Fruit fly (Drosophila melanogaster) whole organism, embryonic: Measurements from ENCODE around the gene Gga.
A peak's percentile ranks its signal among the peaks of the same experiment; 100 is the strongest.

ENCODE experiments used
- ATbp ChIP-seq: fragments of 200-800 bp; sonication (Bioruptor generic); optimal IDR thresholded peaks from 2 replicates; lab custom pipeline; 2017; ENCODE audit warnings: missing biosample characterization, mild to moderate bottlenecking, missing genetic modification characterization, missing genetic modification reagents
- Atf6 ChIP-seq: fragments of 200-800 bp; sonication (Bioruptor generic); IDR thresholded peaks from 2 replicates; pipeline ENCODE4 v1.3.6; 2022; ENCODE audit warnings: missing biosample characterization, missing genetic modification characterization
- CG1024 ChIP-seq: fragments of 200-800 bp; sonication (Bioruptor generic); IDR thresholded peaks from 2 replicates; pipeline ENCODE4 v1.3.6; 2022; ENCODE audit warnings: missing biosample characterization, missing genetic modification characterization
- CG10321 ChIP-seq: fragments of 200-800 bp; sonication (Bioruptor generic); IDR thresholded peaks from 2 replicates; pipeline ENCODE4 v1.3.6; 2022; ENCODE audit warnings: missing biosample characterization, missing genetic modification characterization
- CG10979 ChIP-seq: fragments of 200-800 bp; sonication (Bioruptor generic); optimal IDR thresholded peaks from 2 replicates; lab custom pipeline; 2018; ENCODE audit warnings: missing biosample characterization, mild to moderate bottlenecking, missing genetic modification characterization, moderate library complexity
- CG12155 ChIP-seq: fragments of 200-800 bp; sonication (Bioruptor generic); optimal IDR thresholded peaks from 3 replicates; lab custom pipeline; 2016; ENCODE audit warnings: missing biosample characterization, missing genetic modification characterization
- CG12391 ChIP-seq: fragments of 200-800 bp; sonication (Bioruptor generic); optimal IDR thresholded peaks from 3 replicates; lab custom pipeline; 2018; ENCODE audit warnings: missing biosample characterization, mild to moderate bottlenecking, missing genetic modification characterization, moderate library complexity
- CG13624 ChIP-seq: fragments of 200-800 bp; sonication (Bioruptor generic); optimal IDR thresholded peaks from 2 replicates; lab custom pipeline; 2016; ENCODE audit warnings: missing biosample characterization, missing genetic modification characterization
- CG14710 ChIP-seq: fragments of 200-800 bp; sonication (Bioruptor generic); optimal IDR thresholded peaks from 3 replicates; lab custom pipeline; 2019; ENCODE audit warnings: missing biosample characterization, mild to moderate bottlenecking, missing genetic modification characterization, moderate library complexity
- CG17612 ChIP-seq: fragments of 200-800 bp; sonication (Bioruptor generic); IDR thresholded peaks from 2 replicates; pipeline ENCODE4 v1.3.6; 2022; ENCODE audit warnings: missing biosample characterization, missing genetic modification characterization
- CG17802 ChIP-seq: fragments of 200-800 bp; sonication (Bioruptor generic); optimal IDR thresholded peaks from 2 replicates; lab custom pipeline; 2018; ENCODE audit warnings: missing biosample characterization, mild to moderate bottlenecking, missing genetic modification characterization, moderate library complexity
- CG2889 ChIP-seq: fragments of 200-800 bp; sonication (Bioruptor generic); IDR thresholded peaks from 3 replicates; pipeline ENCODE4 v1.3.6; 2022; ENCODE audit warnings: missing biosample characterization, missing genetic modification characterization
- CG31365 ChIP-seq: fragments of 200-800 bp; sonication (Bioruptor generic); optimal IDR thresholded peaks from 2 replicates; lab custom pipeline; 2018; ENCODE audit warnings: missing biosample characterization, mild to moderate bottlenecking, missing genetic modification characterization
- CG3163 ChIP-seq: fragments of 200-800 bp; sonication (Bioruptor generic); optimal IDR thresholded peaks from 3 replicates; lab custom pipeline; 2016; ENCODE audit warnings: missing biosample characterization, missing genetic modification characterization
- CG4617 ChIP-seq: fragments of 200-800 bp; sonication (Bioruptor generic); optimal IDR thresholded peaks from 3 replicates; lab custom pipeline; 2016; ENCODE audit warnings: missing biosample characterization, missing genetic modification characterization, borderline replicate concordance
- CG7271 ChIP-seq: fragments of 200-800 bp; sonication (Bioruptor generic); optimal IDR thresholded peaks from 2 replicates; lab custom pipeline; 2018; ENCODE audit warnings: missing biosample characterization, mild to moderate bottlenecking, missing genetic modification characterization, moderate library complexity
- CG8478 ChIP-seq: fragments of >200 bp; optimal IDR thresholded peaks from 2 replicates; lab custom pipeline; 2018
- CG8765 ChIP-seq: fragments of 200-800 bp; sonication (Bioruptor generic); IDR thresholded peaks from 2 replicates; pipeline ENCODE4 v1.3.6; 2022; ENCODE audit warnings: missing biosample characterization, missing genetic modification characterization
- ERR ChIP-seq: fragments of 200-800 bp; sonication (Bioruptor generic); optimal IDR thresholded peaks from 2 replicates; lab custom pipeline; 2016; ENCODE audit warnings: missing biosample characterization, missing genetic modification characterization
- Ets65A ChIP-seq: fragments of 200-800 bp; sonication (Bioruptor generic); peaks from one replicate; lab custom pipeline; 2016; ENCODE audit warnings: missing biosample characterization, missing genetic modification characterization
- H15 ChIP-seq: fragments of 200-800 bp; sonication (Bioruptor generic); IDR thresholded peaks from 3 replicates; pipeline ENCODE4 v1.3.6; 2022; ENCODE audit warnings: missing biosample characterization, missing genetic modification characterization
- Hmr ChIP-seq: fragments of 200-800 bp; sonication (Bioruptor generic); optimal IDR thresholded peaks from 3 replicates; lab custom pipeline; 2017; ENCODE audit warnings: mild to moderate bottlenecking, missing biosample characterization, missing genetic modification reagents, missing genetic modification characterization
- Hr78 ChIP-seq, 2 experiments: fragments of 200-800 bp in 1 of 2; fragments of >200 bp in 1 of 2; sonication (Bioruptor generic) in 1 of 2; optimal IDR thresholded peaks; 2 replicates each; lab custom pipeline; 2017 to 2019; ENCODE audit warnings: missing biosample characterization in 2 of 2, missing genetic modification characterization in 2 of 2, mild to moderate bottlenecking in 1 of 2, moderate library complexity in 1 of 2
- Rfx ChIP-seq: fragments of 200-800 bp; sonication (Bioruptor generic); IDR thresholded peaks from 2 replicates; pipeline ENCODE4 v1.3.6; 2022; ENCODE audit warnings: missing biosample characterization, missing genetic modification characterization
- Scr ChIP-seq: fragments of 200-800 bp; sonication (Bioruptor generic); IDR thresholded peaks from 2 replicates; pipeline ENCODE4 v1.3.6; 2022; ENCODE audit warnings: missing biosample characterization, missing genetic modification characterization; ENCODE audit not compliant: partially characterized antibody
- Spps ChIP-seq: fragments of 200-800 bp; sonication (Bioruptor generic); optimal IDR thresholded peaks from 2 replicates; lab custom pipeline; 2018; ENCODE audit warnings: missing biosample characterization, mild to moderate bottlenecking, missing genetic modification characterization
- Sry-β ChIP-seq: fragments of 200-800 bp; sonication (Bioruptor generic); optimal IDR thresholded peaks from 2 replicates; lab custom pipeline; 2018; ENCODE audit warnings: missing biosample characterization, mild to moderate bottlenecking, missing genetic modification characterization, moderate library complexity
- Usf ChIP-seq: fragments of 200-800 bp; sonication (Bioruptor generic); optimal IDR thresholded peaks from 2 replicates; lab custom pipeline; 2017; ENCODE audit warnings: missing genotype, missing biosample characterization, missing genetic modification characterization
- ash1 ChIP-seq: fragments of 200-800 bp; sonication (Bioruptor generic); optimal IDR thresholded peaks from 2 replicates; lab custom pipeline; 2018; ENCODE audit warnings: missing biosample characterization, mild to moderate bottlenecking, missing genetic modification characterization
- cad ChIP-seq: fragments of >200 bp; optimal IDR thresholded peaks from 2 replicates; lab custom pipeline; 2017; ENCODE audit warnings: missing biosample characterization, missing genetic modification characterization
- crp ChIP-seq, 2 experiments: fragments of 200-800 bp; sonication (Bioruptor generic); optimal IDR thresholded peaks; 2 replicates in 1 of 2; 3 replicates in 1 of 2; lab custom pipeline; 2017; ENCODE audit warnings: missing biosample characterization in 2 of 2, missing genetic modification characterization in 2 of 2, mild to moderate bottlenecking in 1 of 2, moderate library complexity in 1 of 2
- dpn ChIP-seq, 2 experiments: fragments of 200-800 bp; sonication (Bioruptor generic); optimal IDR thresholded peaks; 3 replicates each; lab custom pipeline; 2016; ENCODE audit warnings: missing biosample characterization in 2 of 2, missing genetic modification characterization in 2 of 2
- gcm2 ChIP-seq: fragments of 200-800 bp; sonication (Bioruptor generic); optimal IDR thresholded peaks from 2 replicates; lab custom pipeline; 2016; ENCODE audit warnings: missing biosample characterization, missing genetic modification characterization
- gfzf ChIP-seq: fragments of 200-800 bp; sonication (Bioruptor generic); optimal IDR thresholded peaks from 2 replicates; lab custom pipeline; 2016; ENCODE audit warnings: missing biosample characterization, mild to moderate bottlenecking, missing genetic modification characterization, moderate library complexity
- gsb ChIP-seq: fragments of 200-800 bp; sonication (Bioruptor generic); IDR thresholded peaks from 2 replicates; pipeline ENCODE4 v1.3.6; 2022; ENCODE audit warnings: missing biosample characterization, missing genetic modification characterization
- knrl ChIP-seq: fragments of 200-800 bp; sonication (Bioruptor generic); IDR thresholded peaks from 3 replicates; pipeline ENCODE4 v1.3.6; 2022; ENCODE audit warnings: missing biosample characterization, missing genetic modification characterization; ENCODE audit not compliant: partially characterized antibody
- lab ChIP-seq: fragments of 200-800 bp; sonication (Bioruptor generic); optimal IDR thresholded peaks from 3 replicates; lab custom pipeline; 2017; ENCODE audit warnings: missing biosample characterization, missing genetic modification characterization, mild to moderate bottlenecking, moderate library complexity, missing genetic modification reagents
- lola ChIP-seq, 3 experiments: fragments of >200 bp in 2 of 3; fragments of 200-800 bp in 1 of 3; sonication (Bioruptor generic) in 1 of 3; optimal IDR thresholded peaks; 2 replicates each; lab custom pipeline; 2017 to 2019; ENCODE audit warnings: missing biosample characterization in 3 of 3, missing genetic modification characterization in 3 of 3, mild to moderate bottlenecking in 1 of 3, moderate library complexity in 1 of 3
- maf-S ChIP-seq: fragments of 200-800 bp; sonication (Bioruptor generic); optimal IDR thresholded peaks from 2 replicates; lab custom pipeline; 2016; ENCODE audit warnings: missing biosample characterization, missing genetic modification characterization
- nau ChIP-seq: fragments of 200-800 bp; sonication (Bioruptor generic); optimal IDR thresholded peaks from 3 replicates; lab custom pipeline; 2017; ENCODE audit warnings: missing biosample characterization, mild to moderate bottlenecking, missing genetic modification characterization, missing genetic modification reagents
- p53 ChIP-seq: fragments of 200-800 bp; sonication (Bioruptor generic); optimal IDR thresholded peaks from 2 replicates; lab custom pipeline; 2016; ENCODE audit warnings: missing biosample characterization, missing genetic modification characterization
- pfk ChIP-seq: fragments of 200-800 bp; sonication (Bioruptor generic); optimal IDR thresholded peaks from 2 replicates; lab custom pipeline; 2018; ENCODE audit warnings: missing biosample characterization, mild to moderate bottlenecking, missing genetic modification characterization, moderate library complexity
- run ChIP-seq: fragments of 200-800 bp; sonication (Bioruptor generic); optimal IDR thresholded peaks from 3 replicates; lab custom pipeline; 2018; ENCODE audit warnings: missing biosample characterization, mild to moderate bottlenecking, missing genetic modification characterization
- sima ChIP-seq: fragments of 200-800 bp; sonication (Bioruptor generic); optimal IDR thresholded peaks from 2 replicates; lab custom pipeline; 2016; ENCODE audit warnings: missing biosample characterization, missing genetic modification characterization
- slp2 ChIP-seq: fragments of 200-800 bp; sonication (Bioruptor generic); optimal IDR thresholded peaks from 2 replicates; lab custom pipeline; 2016; ENCODE audit warnings: missing biosample characterization, missing genetic modification characterization
- sna ChIP-seq: fragments of 200-800 bp; sonication (Bioruptor generic); IDR thresholded peaks from 2 replicates; pipeline ENCODE4 v1.3.6; 2022; ENCODE audit warnings: missing biosample characterization, missing genetic modification characterization; ENCODE audit not compliant: partially characterized antibody
- vnd ChIP-seq: fragments of 200-800 bp; sonication (Bioruptor generic); IDR thresholded peaks from 3 replicates; pipeline ENCODE4 v1.3.6; 2022; ENCODE audit warnings: missing biosample characterization, missing genetic modification characterization; ENCODE audit not compliant: partially characterized antibody
- vvl ChIP-seq: fragments of 200-800 bp; sonication (Bioruptor generic); IDR thresholded peaks from 2 replicates; pipeline ENCODE4 v1.3.6; 2022; ENCODE audit warnings: missing biosample characterization, missing genetic modification characterization
- zfh2 ChIP-seq: fragments of 200-800 bp; sonication (Bioruptor generic); optimal IDR thresholded peaks from 2 replicates; lab custom pipeline; 2016; ENCODE audit warnings: missing biosample characterization, missing genetic modification characterization

Gga gene

dm6 chrX:9585359-9586002 lies 15.3 kb upstream of the Gga start, which contains the start of gene Hex-A (continued):
- peak; percentile 60 for TF ChIP-seq CG4617 (GFP tag; lab: Kevin White, UChicago)
- no peak for TF ChIP-seq gfzf (GFP tag; lab: Kevin White, UChicago)
- TF ChIP-seq CG10979: peak; percentile 98
- TF ChIP-seq CG31365: peak; percentile 88
- no peak for TF ChIP-seq Scr (GFP tag; lab: Robert Waterston, UW)
- peak; percentile 99 for TF ChIP-seq Hmr (GFP tag; lab: Kevin White, UChicago)
- no peak for TF ChIP-seq cad (GFP tag; lab: Kevin White, UChicago)
- TF ChIP-seq pfk: peak; percentile 65
- TF ChIP-seq CG3163 (GFP tag; lab: Kevin White, UChicago): peak; percentile 76
- peak in 1 of 2 experiments; percentile 69 for TF ChIP-seq crp (GFP tag; optimal IDR thresholded peaks at IDR 0.05; lab: Kevin White, UChicago)
- peak; percentile 91 for TF ChIP-seq vvl
- TF ChIP-seq CG14710 (tag; lab: Kevin White, UChicago): peak; percentile 96
- peak; percentile 47 for TF ChIP-seq sna (GFP tag; lab: Robert Waterston, UW)
- peak; percentile 85 for TF ChIP-seq gcm2
- peak; percentile 91 for TF ChIP-seq Usf (GFP tag; lab: Kevin White, UChicago)
- TF ChIP-seq CG1024 (GFP tag; lab: Robert Waterston, UW): peak; percentile 75; the same call in 1 of the 2 replicates
- TF ChIP-seq ash1 (GFP tag; lab: Kevin White, UChicago): peak; percentile 64
- no peak for TF ChIP-seq CG8478 (lab: Kevin White, UChicago)
- peak; percentile 92 for TF ChIP-seq zfh2 (GFP tag; lab: Kevin White, UChicago)
- TF ChIP-seq CG17802 (tag; lab: Kevin White, UChicago): peak; percentile 77
- TF ChIP-seq knrl (GFP tag; lab: Robert Waterston, UW): no peak
- peak; percentile 92 for TF ChIP-seq ATbp (GFP tag; lab: Kevin White, UChicago)
- TF ChIP-seq vnd (GFP tag; lab: Robert Waterston, UW): no peak
- TF ChIP-seq maf-S (GFP tag; lab: Kevin White, UChicago): peak; percentile 92
- peak; percentile 92 for TF ChIP-seq slp2 (GFP tag; lab: Kevin White, UChicago)
- peak; percentile 97 for TF ChIP-seq run (tag; lab: Kevin White, UChicago)
- TF ChIP-seq p53 (GFP tag; lab: Kevin White, UChicago): peak; percentile 77
- TF ChIP-seq lola (GFP tag; optimal IDR thresholded peaks at IDR 0.05; lab: Kevin White, UChicago): peak in 1 of 3 experiments; percentile 96
- peak; percentile 98 for TF ChIP-seq lab (GFP tag; lab: Kevin White, UChicago)
- peak; percentile 99 for TF ChIP-seq ERR (GFP tag; lab: Kevin White, UChicago)
- TF ChIP-seq Ets65A (GFP tag; lab: Kevin White, UChicago): peak; percentile 98
- peak; percentile 67 for TF ChIP-seq CG7271 (tag; lab: Kevin White, UChicago)
- peak; percentile 87 for TF ChIP-seq CG2889 (GFP tag; lab: Robert Waterston, UW)
- TF ChIP-seq Rfx (GFP tag; lab: Robert Waterston, UW): peak; percentile 94
- TF ChIP-seq CG10321: peak; percentile 61; the same call in 1 of the 2 replicates
- peak; percentile 87 to 96 for TF ChIP-seq dpn (GFP tag; optimal IDR thresholded peaks at IDR 0.05; lab: Kevin White, UChicago)
- TF ChIP-seq CG8765 (GFP tag; lab: Robert Waterston, UW): peak; percentile 62; the same call in 1 of the 2 replicates
- TF ChIP-seq nau: peak; percentile 97
- TF ChIP-seq sima (GFP tag; lab: Kevin White, UChicago): peak; percentile 91
- peak; percentile 96 for TF ChIP-seq CG13624 (GFP tag; lab: Kevin White, UChicago)
- TF ChIP-seq gsb (GFP tag; lab: Robert Waterston, UW): peak; percentile 88
- TF ChIP-seq H15: peak; percentile 70
- peak; percentile 95 for TF ChIP-seq Atf6 (GFP tag; lab: Robert Waterston, UW)
- peak; percentile 99 for TF ChIP-seq CG12391 (tag; lab: Kevin White, UChicago)
- peak in 1 of 2 experiments; percentile 94 for TF ChIP-seq Hr78 (GFP tag; optimal IDR thresholded peaks at IDR 0.05; lab: Kevin White, UChicago)
- TF ChIP-seq CG17612 (GFP tag; lab: Robert Waterston, UW): peak; percentile 76
- peak; percentile 36 for TF ChIP-seq Sry-β (GFP tag; lab: Kevin White, UChicago)
- peak; percentile 92 for TF ChIP-seq Spps (tag; lab: Kevin White, UChicago)
- TF ChIP-seq CG12155 (GFP tag; lab: Kevin White, UChicago): peak; percentile 81
